Worm (Caenorhabditis elegans): Measurements from ENCODE around the gene C25D7.16.

DNA sequence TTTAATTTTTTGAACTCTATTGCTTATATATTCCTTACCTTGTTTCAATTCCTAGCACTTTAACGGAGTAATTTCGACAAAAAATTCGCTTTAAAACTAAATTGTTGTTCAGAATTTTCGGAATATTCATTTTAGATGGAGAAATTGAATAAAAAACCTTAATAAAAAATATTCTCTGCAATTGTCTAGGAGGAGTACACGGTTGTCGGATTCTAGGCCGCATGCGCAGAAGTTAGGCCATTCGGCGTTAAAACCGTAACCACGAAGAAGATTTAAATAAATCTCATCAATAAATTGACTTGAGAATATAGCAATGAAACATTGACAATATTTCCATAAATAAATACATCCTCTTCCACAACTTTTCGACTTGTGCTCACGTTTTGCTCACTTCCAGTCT is 26.3 kb downstream of the C25D7.16 start, which contains the start of the genes C01G10.10 and C01G10.9:
- TF ChIP-seq dpl-1 (GFP tag; optimal IDR thresholded peaks at IDR 0.05) (peak; percentile 63), ZK546.5 (tag; optimal IDR thresholded peaks at IDR 0.05) (no peak), ceh-82 (tag; optimal IDR thresholded peaks at IDR 0.05) (no peak), tra-1 (GFP tag; IDR thresholded peaks at IDR 0.05) (no peak), nhr-25 (tag; optimal IDR thresholded peaks at IDR 0.05; ENCODE audit: borderline replicate concordance, insufficient read depth) (no peak), nhr-6 (tag; optimal IDR thresholded peaks at IDR 0.05) (peak; percentile 69), fos-1 (tag; optimal IDR thresholded peaks at IDR 0.05) (no peak), nhr-42 (GFP tag; IDR thresholded peaks at IDR 0.05) (no peak), unc-39 (tag; optimal IDR thresholded peaks at IDR 0.05) (no peak), unc-130 (GFP tag; optimal IDR thresholded peaks at IDR 0.05) (peak; percentile 89), daf-12 (tag; optimal IDR thresholded peaks at IDR 0.05) (no peak)
